Fruit fly (Drosophila melanogaster): ENCODE results near the gene CG13995.

- TF ChIP-seq CG33017 (tag; optimal IDR thresholded peaks at IDR 0.05), result no peak
- TF ChIP-seq toe (GFP tag; optimal IDR thresholded peaks at IDR 0.05), result no peak
- no peak for TF ChIP-seq Hr96 (GFP tag; optimal IDR thresholded peaks at IDR 0.05)
- TF ChIP-seq CG14711 (tag; optimal IDR thresholded peaks at IDR 0.05), result no peak
- TF ChIP-seq cnc (optimal IDR thresholded peaks at IDR 0.05), result no peak
- peak; percentile 22 for TF ChIP-seq CG7101 (tag; optimal IDR thresholded peaks at IDR 0.05)
- peak; percentile 16 for TF ChIP-seq tj (GFP tag; optimal IDR thresholded peaks at IDR 0.05)
- TF ChIP-seq kay (GFP tag; ENCODE audit: borderline replicate concordance), result no peak
- no peak for TF ChIP-seq Clk (GFP tag; optimal IDR thresholded peaks at IDR 0.05)
Measured at dm6 chr2L:6068544-6069251, 14.6 kb downstream of the CG13995 start, which contains the start of the genes CG9150 and Pfdn1.

Data from whole organism, adult.